Fruit fly (Drosophila melanogaster) whole organism, wandering third instar larva: ENCODE results near the gene CG13679.

Experiments
- Abd-B ChIP-seq: fragments of >200 bp; optimal IDR thresholded peaks from 2 replicates; lab custom pipeline; 2017; ENCODE audit warnings: missing biosample characterization, missing genetic modification characterization
- CG9705 ChIP-seq: fragments of 200-800 bp; sonication (Bioruptor generic); optimal IDR thresholded peaks from 2 replicates; lab custom pipeline; 2018; ENCODE audit warnings: missing biosample characterization, mild to moderate bottlenecking, missing genetic modification characterization
- HLH106 ChIP-seq: fragments of 200-800 bp; optimal IDR thresholded peaks from 3 replicates; lab custom pipeline; 2019; ENCODE audit warnings: missing biosample characterization, mild to moderate bottlenecking, missing genetic modification characterization, moderate library complexity
- Hnf4 ChIP-seq: fragments of 200-800 bp; sonication (Bioruptor generic); optimal IDR thresholded peaks from 2 replicates; lab custom pipeline; 2016; ENCODE audit warnings: missing biosample characterization, mild to moderate bottlenecking, missing genetic modification characterization
- OdsH ChIP-seq: fragments of 200-800 bp; sonication (Bioruptor generic); optimal IDR thresholded peaks from 2 replicates; lab custom pipeline; 2016; ENCODE audit warnings: missing biosample characterization, mild to moderate bottlenecking, missing genetic modification characterization
- Vsx2 ChIP-seq: fragments of 200-300, 225-300 bp; sonication (Bioruptor generic); optimal IDR thresholded peaks from 2 replicates; lab custom pipeline; 2018; ENCODE audit warnings: missing biosample characterization, missing genetic modification characterization; ENCODE audit not compliant: partially characterized antibody
- br ChIP-seq: fragments of 200-800 bp; sonication (Bioruptor generic); optimal IDR thresholded peaks from 2 replicates; lab custom pipeline; 2016; ENCODE audit warnings: missing biosample characterization, missing genetic modification characterization
- foxo ChIP-seq, 2 experiments: fragments of 200-800 bp; sonication (Bioruptor generic); optimal IDR thresholded peaks; 2 replicates in 1 of 2; 3 replicates in 1 of 2; lab custom pipeline; 2016 to 2017; ENCODE audit warnings: missing biosample characterization in 2 of 2, missing genetic modification characterization in 2 of 2
- fru ChIP-seq: fragments of 200-800 bp; sonication (Bioruptor generic); optimal IDR thresholded peaks from 3 replicates; lab custom pipeline; 2016; ENCODE audit warnings: missing biosample characterization, mild to moderate bottlenecking, missing genetic modification characterization
- lola ChIP-seq: fragments of >200 bp; optimal IDR thresholded peaks from 2 replicates; lab custom pipeline; 2017; ENCODE audit warnings: missing biosample characterization, missing genetic modification characterization
- pan ChIP-seq: fragments of >200 bp; optimal IDR thresholded peaks from 2 replicates; lab custom pipeline; 2017
- psq ChIP-seq: fragments of 200-800 bp; sonication (Bioruptor generic); optimal IDR thresholded peaks from 3 replicates; lab custom pipeline; 2017; ENCODE audit warnings: missing biosample characterization, mild to moderate bottlenecking, missing genetic modification characterization, moderate library complexity
- sv ChIP-seq: fragments of 200-800 bp; sonication (Bioruptor generic); optimal IDR thresholded peaks from 3 replicates; lab custom pipeline; 2016; ENCODE audit warnings: missing biosample characterization, missing genetic modification characterization
- usp ChIP-seq: fragments of >200 bp; optimal IDR thresholded peaks from 2 replicates; lab custom pipeline; 2017; ENCODE audit warnings: missing biosample characterization, missing genetic modification characterization

DNA sequence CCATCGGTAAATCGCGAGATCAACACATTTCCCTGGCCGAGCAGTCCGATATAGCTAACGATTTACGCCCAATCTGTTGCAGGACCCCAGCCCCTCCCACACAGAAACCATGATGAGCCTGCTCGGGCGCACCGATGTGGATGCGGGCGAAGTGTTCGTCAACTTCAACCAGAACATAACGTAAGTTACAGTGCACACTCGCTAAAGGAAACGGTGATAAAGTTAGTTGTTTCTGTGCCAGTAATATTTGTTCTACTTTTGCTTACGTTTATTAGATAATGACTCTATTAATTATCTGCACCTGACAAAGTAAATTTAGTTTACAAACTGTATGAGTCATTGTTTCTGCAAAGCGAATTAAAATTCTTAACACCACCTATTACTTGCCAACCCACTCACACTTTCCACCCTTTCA is 15.2 kb upstream of the CG13679 start:
- TF ChIP-seq OdsH (GFP tag; lab: Kevin White, UChicago) = no peak
- TF ChIP-seq Abd-B (GFP tag; lab: Kevin White, UChicago) = no peak
- TF ChIP-seq HLH106 (tag; lab: Kevin White, UChicago) = no peak
- no peak for TF ChIP-seq psq (GFP tag; lab: Kevin White, UChicago)
- no peak for TF ChIP-seq lola (GFP tag; lab: Kevin White, UChicago)
- no peak for TF ChIP-seq sv
- TF ChIP-seq fru = no peak
- TF ChIP-seq foxo (GFP tag; optimal IDR thresholded peaks at IDR 0.05; lab: Kevin White, UChicago) = no peak
- no peak for TF ChIP-seq br (GFP tag; lab: Kevin White, UChicago)
- TF ChIP-seq pan (lab: Kevin White, UChicago) = no peak
- TF ChIP-seq Hnf4 (GFP tag; lab: Kevin White, UChicago) = no peak
- TF ChIP-seq Vsx2 (GFP tag; lab: Kevin White, UChicago) = no peak
- TF ChIP-seq CG9705 (GFP tag; lab: Kevin White, UChicago) = no peak
- no peak for TF ChIP-seq usp (GFP tag; lab: Kevin White, UChicago)
